Fruit fly (Drosophila melanogaster) whole organism, adult: ENCODE data around the gene CG13297.

Experiments used
- CG11617 ChIP-seq: fragments of 200-800 bp; sonication (Bioruptor generic); optimal IDR thresholded peaks from 2 replicates; lab custom pipeline; 2017; ENCODE audit warnings: mild to moderate bottlenecking, missing biosample characterization, missing genetic modification reagents, missing genetic modification characterization
- CG33017 ChIP-seq: fragments of 200-800 bp; sonication (Bioruptor generic); optimal IDR thresholded peaks from 2 replicates; lab custom pipeline; 2018; ENCODE audit warnings: missing biosample characterization, mild to moderate bottlenecking, missing genetic modification characterization, moderate library complexity
- CG5204 ChIP-seq: fragments of 200-800 bp; sonication (Bioruptor generic); optimal IDR thresholded peaks from 2 replicates; lab custom pipeline; 2016; ENCODE audit warnings: missing biosample characterization, missing genetic modification characterization

- TF ChIP-seq CG5204 (no peak), CG11617 (GFP tag; lab: Kevin White, UChicago) (no peak), CG33017 (no peak)
These were observed 17.1 kb downstream of the CG13297 start, which contains the start of gene Cpr65Av for dm6 chr3L:6139924-6140574.
